Worm (Caenorhabditis elegans) whole organism, late embryonic: ENCODE data around the gene F41C6.7.

ENCODE experiments used
- K09A11.1 ChIP-seq: sonication (generic microtip); optimal IDR thresholded peaks from 2 replicates; lab custom pipeline; 2017; ENCODE audit warnings: antibody characterized with exemption, mild to moderate bottlenecking, missing genetic modification characterization, missing compliant biosample characterization; ENCODE audit not compliant: insufficient read depth
- ceh-19 ChIP-seq: fragments of 200-800 bp; sonication (Bioruptor generic); optimal IDR thresholded peaks from 2 replicates; lab custom pipeline; 2018; ENCODE audit warnings: mild to moderate bottlenecking, missing genetic modification characterization, missing compliant biosample characterization
- fkh-10 ChIP-seq: fragments of 150-350 bp; optimal IDR thresholded peaks from 2 replicates; lab custom pipeline; 2014; ENCODE audit warnings: missing biosample characterization, missing genetic modification reagents, missing genetic modification characterization
- gmeb-2 ChIP-seq: sonication (generic microtip); optimal IDR thresholded peaks from 2 replicates; lab custom pipeline; 2016; ENCODE audit warnings: missing genetic modification characterization, inconsistent platforms, missing compliant biosample characterization
- lim-6 ChIP-seq: sonication (generic microtip); optimal IDR thresholded peaks from 2 replicates; lab custom pipeline; 2016; ENCODE audit warnings: missing genetic modification characterization, missing compliant biosample characterization
- nfya-1 ChIP-seq: sonication (generic microtip); optimal IDR thresholded peaks from 2 replicates; lab custom pipeline; 2017; ENCODE audit warnings: missing genetic modification characterization, mild to moderate bottlenecking, missing compliant biosample characterization, antibody characterized with exemption, moderate library complexity
- rnt-1 ChIP-seq: sonication (generic microtip); optimal IDR thresholded peaks from 2 replicates; lab custom pipeline; 2016; ENCODE audit warnings: missing genetic modification characterization, missing compliant biosample characterization

- TF ChIP-seq lim-6 (tag; lab: Kevin White, UChicago), result no peak
- TF ChIP-seq gmeb-2 (tag; lab: Kevin White, UChicago), result no peak
- TF ChIP-seq rnt-1, result no peak
- peak; percentile 85 for TF ChIP-seq nfya-1 (tag; lab: Kevin White, UChicago)
- no peak for TF ChIP-seq K09A11.1 (tag; lab: Kevin White, UChicago)
- TF ChIP-seq ceh-19 (GFP tag; lab: Kevin White, UChicago), result no peak
- TF ChIP-seq fkh-10 (GFP tag; lab: Kevin White, UChicago), result no peak
Observed at ce11 chrX:6934453-6934852, 49.4 kb upstream of the F41C6.7 start.
